Fruit fly (Drosophila melanogaster): ENCODE data around the gene COX7A.

The COX7A gene

DNA sequence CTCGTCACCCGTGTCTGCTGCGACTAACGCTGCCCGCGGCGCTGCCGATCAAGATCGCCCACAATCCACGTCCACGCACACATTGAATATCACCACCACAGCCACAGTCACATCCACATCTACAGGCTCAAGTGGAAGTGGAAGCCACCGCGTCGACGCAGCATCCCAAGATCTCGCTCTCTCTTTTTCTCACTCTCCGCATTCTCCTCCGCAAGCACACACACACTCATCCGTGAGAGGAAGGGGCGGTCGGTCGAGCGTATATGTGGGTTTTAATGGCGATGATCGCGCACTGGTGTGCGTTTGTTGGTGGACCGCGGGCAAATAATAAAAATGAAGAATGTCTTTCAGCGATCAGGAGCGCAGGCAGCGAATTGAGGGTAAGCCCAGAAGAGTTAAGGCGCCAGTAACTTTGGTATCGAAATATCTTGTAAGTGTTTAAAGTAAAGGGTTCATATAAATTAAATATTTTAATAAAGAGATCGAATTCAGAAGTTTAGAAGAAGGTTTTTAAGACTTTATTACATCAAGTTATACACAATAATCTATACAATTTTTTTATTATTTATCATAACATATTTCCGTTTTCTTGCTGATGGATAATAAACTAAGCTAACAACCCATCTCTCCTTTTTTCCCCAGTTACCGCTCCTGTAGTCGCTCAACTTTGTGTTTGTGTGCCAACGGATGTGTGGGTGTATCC is 6.9 kb downstream of the COX7A start, which contains the start of gene Poxm (continued):
- TF ChIP-seq esg (GFP tag; conservative IDR thresholded peaks at IDR 0.05) = peak; percentile 88
- TF ChIP-seq CG42726 (GFP tag; IDR thresholded peaks at IDR 0.05; ENCODE audit: partially characterized antibody) = no peak
- TF ChIP-seq nerfin-2 (GFP tag; IDR thresholded peaks at IDR 0.05; ENCODE audit: partially characterized antibody) = no peak
- TF ChIP-seq CG9817 (tag; optimal IDR thresholded peaks at IDR 0.05) = peak; percentile 87
- TF ChIP-seq sima (GFP tag; optimal IDR thresholded peaks at IDR 0.05) = no peak
- TF ChIP-seq Atf-2 (GFP tag; optimal IDR thresholded peaks at IDR 0.05) = peak; percentile 68
- peak; percentile 70 for TF ChIP-seq Awh (GFP tag; IDR thresholded peaks at IDR 0.05)
- TF ChIP-seq Lhr (GFP tag; optimal IDR thresholded peaks at IDR 0.05) = peak; percentile 69
- TF ChIP-seq zfh1 (GFP tag; IDR thresholded peaks at IDR 0.05) = peak; percentile 67; the same call in 2 of the 3 replicates
- peak; percentile 84 for TF ChIP-seq al (GFP tag; IDR thresholded peaks at IDR 0.05)
- peak; percentile 52 for TF ChIP-seq kni (GFP tag; optimal IDR thresholded peaks at IDR 0.05)
- TF ChIP-seq crol (GFP tag; IDR thresholded peaks at IDR 0.05) = 0 out of 2 replicates have a peak, but pooled peaks have one; percentile 26
- TF ChIP-seq sr (GFP tag; IDR thresholded peaks at IDR 0.05) = peak; percentile 95
- TF ChIP-seq CG3163 (GFP tag; optimal IDR thresholded peaks at IDR 0.05) = no peak
- peak; percentile 76 to 77 for TF ChIP-seq Pdp1 (GFP tag; optimal IDR thresholded peaks at IDR 0.05)
- peak; percentile 82 for TF ChIP-seq BtbVII (GFP tag; optimal IDR thresholded peaks at IDR 0.05)
- TF ChIP-seq CG12659 (GFP tag; optimal IDR thresholded peaks at IDR 0.05) = peak; percentile 92
- peak; percentile 41 for TF ChIP-seq HLH54F (GFP tag; optimal IDR thresholded peaks at IDR 0.05)
- peak in 2 of 3 experiments; percentile 56 to 96 for TF ChIP-seq lola (GFP tag; optimal IDR thresholded peaks at IDR 0.05)
- TF ChIP-seq repo (GFP tag; optimal IDR thresholded peaks at IDR 0.05) = no peak
- peak; percentile 54; the same call in 2 of the 3 replicates for TF ChIP-seq ken (GFP tag; IDR thresholded peaks at IDR 0.05)
- TF ChIP-seq CG6175 (GFP tag; IDR thresholded peaks at IDR 0.05) = peak; percentile 65; the same call in 2 of the 3 replicates
- TF ChIP-seq Nf-YC (tag; optimal IDR thresholded peaks at IDR 0.05) = peak; percentile 94
- peak; percentile 94 for TF ChIP-seq CG6689 (GFP tag; IDR thresholded peaks at IDR 0.05)
- TF ChIP-seq gt (GFP tag; IDR thresholded peaks at IDR 0.05) = peak; percentile 83
- TF ChIP-seq NFAT (GFP tag; IDR thresholded peaks at IDR 0.05) = peak; percentile 65
- peak; percentile 90; the same call in 1 of the 2 replicates for TF ChIP-seq CG14667 (GFP tag; IDR thresholded peaks at IDR 0.05)
- TF ChIP-seq Stat92E (GFP tag; optimal IDR thresholded peaks at IDR 0.05) = peak in 1 of 3 experiments; percentile 88
- peak; percentile 38 for TF ChIP-seq HmgZ (tag; optimal IDR thresholded peaks at IDR 0.05)
- TF ChIP-seq CG7372 (GFP tag; IDR thresholded peaks at IDR 0.05) = peak; percentile 89
- TF ChIP-seq gsb (GFP tag; IDR thresholded peaks at IDR 0.05) = peak; percentile 68; the same call in 1 of the 2 replicates
- peak; percentile 81 for TF ChIP-seq CG18476 (GFP tag; optimal IDR thresholded peaks at IDR 0.05)
- TF ChIP-seq tap (tag; optimal IDR thresholded peaks at IDR 0.05) = peak; percentile 78
- no peak; the same call in 1 of the 2 replicates for TF ChIP-seq CG17612 (GFP tag; IDR thresholded peaks at IDR 0.05)
- peak; percentile 63 for TF ChIP-seq CG4617 (GFP tag; optimal IDR thresholded peaks at IDR 0.05; ENCODE audit: borderline replicate concordance)
- peak; percentile 53 for TF ChIP-seq H2.0 (GFP tag; IDR thresholded peaks at IDR 0.05)
- TF ChIP-seq ash1 (GFP tag; optimal IDR thresholded peaks at IDR 0.05) = no peak
- TF ChIP-seq HmgD (GFP tag; optimal IDR thresholded peaks at IDR 0.05) = peak; percentile 6
- peak; percentile 86 for TF ChIP-seq CG6254 (GFP tag; optimal IDR thresholded peaks at IDR 0.05)
- TF ChIP-seq CG32772 (GFP tag; IDR thresholded peaks at IDR 0.05) = peak; percentile 88
- peak; percentile 83 for TF ChIP-seq CG11560 (tag; IDR thresholded peaks at IDR 0.05)
- TF ChIP-seq CG13624 (GFP tag; optimal IDR thresholded peaks at IDR 0.05) = peak; percentile 68
- peak; percentile 56 for TF ChIP-seq CG16813 (GFP tag; IDR thresholded peaks at IDR 0.05; ENCODE audit: partially characterized antibody)
- peak; percentile 88 for TF ChIP-seq Six4 (GFP tag; optimal IDR thresholded peaks at IDR 0.05)
- peak; percentile 94 for TF ChIP-seq Abd-B (GFP tag; optimal IDR thresholded peaks at IDR 0.05)
- no peak for TF ChIP-seq luna (GFP tag; optimal IDR thresholded peaks at IDR 0.05)
- peak; percentile 3 for TF ChIP-seq CG3838 (GFP tag; optimal IDR thresholded peaks at IDR 0.05)
- peak; percentile 4 for TF ChIP-seq CG12769 (tag; optimal IDR thresholded peaks at IDR 0.05)
- TF ChIP-seq CG15073 (GFP tag; optimal IDR thresholded peaks at IDR 0.05) = peak; percentile 72
